Worm (Caenorhabditis elegans) whole organism, young adult: ENCODE measurements around the gene nlp-48.

Experiments
- F49E8.2 ChIP-seq: sonication (generic microtip); optimal IDR thresholded peaks from 3 replicates; lab custom pipeline; 2017; ENCODE audit warnings: missing genetic modification characterization, mild to moderate bottlenecking, missing compliant biosample characterization, antibody characterized with exemption, moderate library complexity; ENCODE audit not compliant: insufficient read depth
- Y79H2A.3 ChIP-seq: fragments of 200-800 bp; sonication (Bioruptor generic); conservative IDR thresholded peaks from 2 replicates; pipeline ENCODE4 v1.3.6; 2022; ENCODE audit warnings: missing genetic modification reagents, missing genetic modification characterization, missing compliant biosample characterization
- ama-1 ChIP-seq, 3 experiments: fragments of 150-350 bp in 1 of 3; sonication (generic microtip) in 2 of 3; optimal IDR thresholded peaks; 2 replicates each; lab custom pipeline; 2014 to 2018; ENCODE audit warnings: missing biosample characterization in 2 of 3, missing genetic modification characterization in 2 of 3, missing genetic modification reagents in 2 of 3
- attf-5 ChIP-seq: fragments of 200-800 bp; sonication (Bioruptor generic); optimal IDR thresholded peaks from 2 replicates; lab custom pipeline; 2018; ENCODE audit warnings: mild to moderate bottlenecking, missing genetic modification characterization, missing compliant biosample characterization
- ceh-91 ChIP-seq: fragments of 200-800 bp; sonication (Bioruptor generic); IDR thresholded peaks from 2 replicates; pipeline ENCODE4 v1.3.6; 2022; ENCODE audit warnings: missing genetic modification reagents, missing genetic modification characterization, missing compliant biosample characterization
- gei-17 ChIP-seq: fragments of 200-800 bp; sonication (Bioruptor generic); optimal IDR thresholded peaks from 2 replicates; lab custom pipeline; 2018; ENCODE audit warnings: mild to moderate bottlenecking, missing genetic modification characterization, missing compliant biosample characterization
- mcd-1 ChIP-seq: fragments of 200-800 bp; sonication (Bioruptor generic); IDR thresholded peaks from 2 replicates; pipeline ENCODE4 v1.3.6; 2022; ENCODE audit warnings: missing genetic modification reagents, missing genetic modification characterization, missing compliant biosample characterization
- nfya-1 ChIP-seq: sonication (generic microtip); optimal IDR thresholded peaks from 2 replicates; lab custom pipeline; 2017; ENCODE audit warnings: antibody characterized with exemption, missing compliant biosample characterization, missing genetic modification characterization, borderline replicate concordance; ENCODE audit not compliant: insufficient read depth
- unc-130 ChIP-seq: sonication (generic microtip); optimal IDR thresholded peaks from 2 replicates; lab custom pipeline; 2016; ENCODE audit warnings: missing genetic modification reagents, missing genetic modification characterization, missing compliant biosample characterization
- ztf-25 ChIP-seq: fragments of 200-800 bp; sonication (Bioruptor generic); IDR thresholded peaks from 2 replicates; pipeline ENCODE4 v1.3.6; 2022; ENCODE audit warnings: missing genetic modification reagents, missing genetic modification characterization, missing compliant biosample characterization

- TF ChIP-seq ztf-25 (GFP tag; lab: Robert Waterston, UW) (no peak), F49E8.2 (tag; lab: Kevin White, UChicago) (no peak), gei-17 (GFP tag; lab: Kevin White, UChicago) (no peak), Y79H2A.3 (GFP tag; lab: Robert Waterston, UW) (no peak), ama-1 (optimal IDR thresholded peaks at IDR 0.05; lab: Kevin White, UChicago) (no peak), ama-1 (GFP tag; optimal IDR thresholded peaks at IDR 0.05; lab: Kevin White, UChicago) (no peak), attf-5 (GFP tag; lab: Kevin White, UChicago) (no peak), ceh-91 (GFP tag; lab: Robert Waterston, UW) (no peak), unc-130 (GFP tag; lab: Kevin White, UChicago) (no peak), mcd-1 (GFP tag; lab: Robert Waterston, UW) (no peak), nfya-1 (tag; lab: Kevin White, UChicago) (no peak)
These were observed 39.7 kb downstream of the nlp-48 start, which contains the start of gene flp-25 for ce11 chrIII:9361228-9361627.
